Fruit fly (Drosophila melanogaster) whole organism, wandering third instar larva: ENCODE measurements around the gene Or71a.

Experiments used
- Abd-B ChIP-seq: fragments of >200 bp; optimal IDR thresholded peaks from 2 replicates; lab custom pipeline; 2017; ENCODE audit warnings: missing biosample characterization, missing genetic modification characterization
- CG32264 ChIP-seq: fragments of 200-800 bp; sonication (Bioruptor generic); optimal IDR thresholded peaks from 2 replicates; lab custom pipeline; 2016; ENCODE audit warnings: missing biosample characterization, missing genetic modification characterization
- CG9705 ChIP-seq: fragments of 200-800 bp; sonication (Bioruptor generic); optimal IDR thresholded peaks from 2 replicates; lab custom pipeline; 2018; ENCODE audit warnings: missing biosample characterization, mild to moderate bottlenecking, missing genetic modification characterization
- CrebA ChIP-seq: fragments of 200-800 bp; sonication (Bioruptor generic); optimal IDR thresholded peaks from 2 replicates; lab custom pipeline; 2016; ENCODE audit warnings: missing biosample characterization, mild to moderate bottlenecking, missing genetic modification characterization, borderline replicate concordance
- Dfd ChIP-seq: fragments of >200 bp; optimal IDR thresholded peaks from 2 replicates; lab custom pipeline; 2017; ENCODE audit warnings: missing biosample characterization, missing genetic modification characterization
- Dif ChIP-seq: fragments of 200-275, 200-300 bp; sonication (Bioruptor generic); optimal IDR thresholded peaks from 2 replicates; lab custom pipeline; 2018; ENCODE audit warnings: missing biosample characterization, missing genetic modification characterization; ENCODE audit not compliant: partially characterized antibody
- GATAd ChIP-seq: sonication (Bioruptor generic); optimal IDR thresholded peaks from 2 replicates; lab custom pipeline; 2016; ENCODE audit warnings: missing biosample characterization, missing genetic modification characterization
- Hnf4 ChIP-seq: fragments of 200-800 bp; sonication (Bioruptor generic); optimal IDR thresholded peaks from 2 replicates; lab custom pipeline; 2016; ENCODE audit warnings: missing biosample characterization, mild to moderate bottlenecking, missing genetic modification characterization
- Hr83 ChIP-seq: fragments of 200-300 bp; sonication (Bioruptor generic); optimal IDR thresholded peaks from 2 replicates; lab custom pipeline; 2016; ENCODE audit warnings: missing biosample characterization, mild to moderate bottlenecking, missing genetic modification characterization, moderate library complexity; ENCODE audit not compliant: poor library complexity, severe bottlenecking
- Jra ChIP-seq: sonication (Bioruptor generic); optimal IDR thresholded peaks from 2 replicates; lab custom pipeline; 2016; ENCODE audit warnings: missing biosample characterization, missing genetic modification characterization
- Mio ChIP-seq: sonication (Bioruptor generic); optimal IDR thresholded peaks from 2 replicates; lab custom pipeline; 2016; ENCODE audit warnings: missing biosample characterization, missing genetic modification characterization
- Myc ChIP-seq: fragments of >200 bp; optimal IDR thresholded peaks from 2 replicates; lab custom pipeline; 2017
- N ChIP-seq: fragments of >200 bp; optimal IDR thresholded peaks from 2 replicates; lab custom pipeline; 2018; ENCODE audit warnings: missing biosample characterization, missing external identifiers, missing genetic modification characterization
- OdsH ChIP-seq: fragments of 200-800 bp; sonication (Bioruptor generic); optimal IDR thresholded peaks from 2 replicates; lab custom pipeline; 2016; ENCODE audit warnings: missing biosample characterization, mild to moderate bottlenecking, missing genetic modification characterization
- Rel ChIP-seq, 2 experiments: fragments of 200-800 bp; sonication (Bioruptor generic) in 1 of 2; optimal IDR thresholded peaks; 2 replicates in 1 of 2; 3 replicates in 1 of 2; lab custom pipeline; 2016 to 2019; ENCODE audit warnings: mild to moderate bottlenecking in 2 of 2, missing biosample characterization in 2 of 2, missing genetic modification characterization in 2 of 2, moderate library complexity in 1 of 2
- Sp1 ChIP-seq: fragments of 200-800 bp; sonication (Bioruptor generic); optimal IDR thresholded peaks from 3 replicates; lab custom pipeline; 2019; ENCODE audit warnings: missing biosample characterization, mild to moderate bottlenecking, missing genetic modification characterization, moderate library complexity
- Vsx2 ChIP-seq: fragments of 200-300, 225-300 bp; sonication (Bioruptor generic); optimal IDR thresholded peaks from 2 replicates; lab custom pipeline; 2018; ENCODE audit warnings: missing biosample characterization, missing genetic modification characterization; ENCODE audit not compliant: partially characterized antibody
- brk ChIP-seq: fragments of 200-800 bp; sonication (Bioruptor generic); optimal IDR thresholded peaks from 2 replicates; lab custom pipeline; 2016; ENCODE audit warnings: missing biosample characterization, mild to moderate bottlenecking, missing genetic modification characterization
- dl ChIP-seq, 2 experiments: fragments of 175-275, 200-275 bp in 1 of 2; fragments of 200-275 bp in 1 of 2; sonication (Bioruptor generic); optimal IDR thresholded peaks; lab custom pipeline; 2018; ENCODE audit warnings: mild to moderate bottlenecking in 2 of 2, missing biosample characterization in 2 of 2, missing genetic modification characterization in 2 of 2, moderate library complexity in 2 of 2; ENCODE audit not compliant: partially characterized antibody in 2 of 2, insufficient read depth in 1 of 2
- dmrt93B ChIP-seq: fragments of 200-800 bp; sonication (Bioruptor generic); optimal IDR thresholded peaks from 2 replicates; lab custom pipeline; 2018; ENCODE audit warnings: missing biosample characterization, mild to moderate bottlenecking, missing genetic modification characterization
- dsf ChIP-seq: sonication (Bioruptor generic); optimal IDR thresholded peaks from 2 replicates; lab custom pipeline; 2016; ENCODE audit warnings: missing biosample characterization, missing genetic modification characterization, borderline replicate concordance
- ey ChIP-seq: fragments of 200-800 bp; sonication (Bioruptor generic); optimal IDR thresholded peaks from 2 replicates; lab custom pipeline; 2016; ENCODE audit warnings: missing biosample characterization, missing genetic modification characterization
- foxo ChIP-seq, 2 experiments: fragments of 200-800 bp; sonication (Bioruptor generic); optimal IDR thresholded peaks; 2 replicates in 1 of 2; 3 replicates in 1 of 2; lab custom pipeline; 2016 to 2017; ENCODE audit warnings: missing biosample characterization in 2 of 2, missing genetic modification characterization in 2 of 2
- fru ChIP-seq: fragments of 200-800 bp; sonication (Bioruptor generic); optimal IDR thresholded peaks from 3 replicates; lab custom pipeline; 2016; ENCODE audit warnings: missing biosample characterization, mild to moderate bottlenecking, missing genetic modification characterization
- jim ChIP-seq: fragments of 175-275, 200-325 bp; sonication (Bioruptor generic); optimal IDR thresholded peaks from 2 replicates; lab custom pipeline; 2016; ENCODE audit warnings: missing biosample characterization, mild to moderate bottlenecking, missing genetic modification characterization
- lola ChIP-seq: fragments of >200 bp; optimal IDR thresholded peaks from 2 replicates; lab custom pipeline; 2017; ENCODE audit warnings: missing biosample characterization, missing genetic modification characterization
- pan ChIP-seq: fragments of >200 bp; optimal IDR thresholded peaks from 2 replicates; lab custom pipeline; 2017
- psq ChIP-seq: fragments of 200-800 bp; sonication (Bioruptor generic); optimal IDR thresholded peaks from 3 replicates; lab custom pipeline; 2017; ENCODE audit warnings: missing biosample characterization, mild to moderate bottlenecking, missing genetic modification characterization, moderate library complexity
- rgr ChIP-seq: fragments of 200-800 bp; sonication (Bioruptor generic); optimal IDR thresholded peaks from 3 replicates; lab custom pipeline; 2016; ENCODE audit warnings: missing biosample characterization, mild to moderate bottlenecking, missing genetic modification characterization
- sage ChIP-seq: fragments of 200-800 bp; sonication (Bioruptor generic); optimal IDR thresholded peaks from 2 replicates; lab custom pipeline; 2016; ENCODE audit warnings: missing biosample characterization, mild to moderate bottlenecking, missing genetic modification characterization
- sv ChIP-seq: fragments of 200-800 bp; sonication (Bioruptor generic); optimal IDR thresholded peaks from 3 replicates; lab custom pipeline; 2016; ENCODE audit warnings: missing biosample characterization, missing genetic modification characterization
- usp ChIP-seq: fragments of >200 bp; optimal IDR thresholded peaks from 2 replicates; lab custom pipeline; 2017; ENCODE audit warnings: missing biosample characterization, missing genetic modification characterization
- woc ChIP-seq: sonication (Bioruptor generic); optimal IDR thresholded peaks from 2 replicates; lab custom pipeline; 2016; ENCODE audit warnings: missing biosample characterization, mild to moderate bottlenecking, missing genetic modification characterization

Gene Or71a

DNA sequence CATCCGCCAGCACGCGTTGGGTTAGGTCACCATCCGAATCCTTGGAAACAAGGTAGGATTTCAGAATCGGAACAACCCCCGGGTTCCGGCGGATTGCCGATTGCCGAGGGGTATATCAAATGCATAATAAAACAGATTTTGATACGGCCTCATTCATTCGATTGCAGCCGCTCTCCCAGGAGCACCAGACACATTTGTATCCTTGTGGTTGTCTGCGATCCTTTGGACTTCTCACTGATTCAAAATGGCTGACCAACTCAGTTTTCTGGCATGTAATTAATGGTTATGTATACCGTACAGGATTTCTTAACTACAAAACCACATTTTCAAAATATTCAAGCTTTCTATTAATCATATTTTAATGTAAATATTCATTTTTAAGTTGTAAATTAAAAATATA, 30.6 kb downstream of the Or71a start:
- no peak for TF ChIP-seq OdsH
- no peak for TF ChIP-seq N (GFP tag; lab: Kevin White, UChicago)
- TF ChIP-seq CrebA (GFP tag; lab: Kevin White, UChicago) = no peak
- TF ChIP-seq CG9705 (GFP tag; lab: Kevin White, UChicago) = no peak
- TF ChIP-seq Hr83 (GFP tag; lab: Kevin White, UChicago) = no peak
- no peak for TF ChIP-seq CG32264 (GFP tag; lab: Kevin White, UChicago)
- no peak for TF ChIP-seq Abd-B (GFP tag; lab: Kevin White, UChicago)
- no peak for TF ChIP-seq pan (lab: Kevin White, UChicago)
- no peak for TF ChIP-seq Rel (GFP tag; optimal IDR thresholded peaks at IDR 0.05; lab: Kevin White, UChicago)
- TF ChIP-seq Rel (tag; optimal IDR thresholded peaks at IDR 0.05; lab: Kevin White, UChicago) = no peak
- no peak for TF ChIP-seq rgr (GFP tag; lab: Kevin White, UChicago)
- no peak for TF ChIP-seq GATAd
- TF ChIP-seq brk (GFP tag; lab: Kevin White, UChicago) = no peak
- TF ChIP-seq foxo (GFP tag; optimal IDR thresholded peaks at IDR 0.05; lab: Kevin White, UChicago) = no peak
- no peak for TF ChIP-seq sage (GFP tag; lab: Kevin White, UChicago)

- TF ChIP-seq pan (lab: Kevin White, UChicago) (no peak), Mio (GFP tag; lab: Kevin White, UChicago) (no peak), lola (GFP tag; lab: Kevin White, UChicago) (no peak), Abd-B (GFP tag; lab: Kevin White, UChicago) (no peak), Hr83 (GFP tag; lab: Kevin White, UChicago) (no peak), OdsH (no peak), Jra (GFP tag; lab: Kevin White, UChicago) (no peak), rgr (GFP tag; lab: Kevin White, UChicago) (no peak), CrebA (GFP tag; lab: Kevin White, UChicago) (no peak), dsf (no peak), psq (GFP tag; lab: Kevin White, UChicago) (no peak), Dif (no peak), CG9705 (GFP tag; lab: Kevin White, UChicago) (no peak), Sp1 (GFP tag; lab: Kevin White, UChicago) (no peak), Dfd (GFP tag; lab: Kevin White, UChicago) (no peak), foxo (GFP tag; optimal IDR thresholded peaks at IDR 0.05; lab: Kevin White, UChicago) (no peak)
Measured at dm6 chr3L:15045114-15045513, 33.1 kb downstream of the Or71a start.

- TF ChIP-seq CG32264 (GFP tag; lab: Kevin White, UChicago) (no peak), fru (no peak), Myc (lab: Kevin White, UChicago) (no peak), CrebA (GFP tag; lab: Kevin White, UChicago) (no peak), woc (GFP tag; lab: Kevin White, UChicago) (no peak), usp (no peak), lola (GFP tag; lab: Kevin White, UChicago) (no peak), sv (GFP tag; lab: Kevin White, UChicago) (no peak)
- TF ChIP-seq, all 38 proteins: peak for 0
Measured at dm6 chr3L:15043874-15044336, 34.3 kb downstream of the Or71a start, which contains the start of gene ind. TSS of gene ind (minus strand) at chr3L:15043924.

DNA sequence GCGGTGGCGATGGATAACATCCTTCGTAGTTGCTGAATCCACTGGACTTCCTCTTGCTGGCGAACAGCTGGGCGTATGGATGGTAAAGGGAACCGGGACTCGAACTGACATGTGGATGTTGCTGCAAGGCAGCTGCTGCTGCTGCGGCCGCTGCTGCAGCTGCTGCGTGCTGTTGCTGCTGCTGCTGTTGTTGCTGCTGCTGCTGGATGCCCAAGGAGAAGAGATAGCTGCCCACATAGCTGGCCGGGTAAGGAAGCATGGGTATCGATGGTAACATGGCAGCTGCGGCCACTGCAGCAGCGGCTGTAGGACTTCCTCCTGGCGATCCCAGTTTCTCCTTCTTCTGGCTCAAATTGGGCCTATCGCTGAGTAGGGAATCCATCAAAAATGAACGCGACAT, 34.8 kb downstream of the Or71a start:
- TF ChIP-seq brk (GFP tag; lab: Kevin White, UChicago) (no peak), fru (no peak), Dfd (GFP tag; lab: Kevin White, UChicago) (peak; percentile 75), lola (GFP tag; lab: Kevin White, UChicago) (no peak), Hnf4 (no peak), CG32264 (GFP tag; lab: Kevin White, UChicago) (no peak)

DNA sequence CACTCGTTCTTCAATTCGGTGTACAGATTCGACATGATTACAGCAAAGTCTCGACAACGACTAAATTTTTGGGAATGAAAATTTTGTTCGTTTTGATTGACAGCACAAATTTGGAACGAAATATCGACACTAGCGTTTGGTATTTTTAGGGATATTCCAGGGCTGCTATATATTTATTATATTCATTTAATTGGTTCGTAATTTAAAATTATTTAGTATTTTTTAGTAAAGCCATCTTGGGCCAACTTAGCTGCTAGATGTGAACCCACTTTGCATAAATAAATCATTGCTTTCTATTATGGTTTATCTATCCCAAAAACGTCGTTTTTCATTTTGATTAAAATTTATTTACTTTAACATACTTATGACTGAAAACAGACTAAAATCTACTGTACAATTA, 35.8 kb downstream of the Or71a start, which contains the start of gene Rpn12R:
Rpn12R (minus strand) TSS at position 101 of the 400 bp plus-strand sequence.
- TF ChIP-seq Myc (lab: Kevin White, UChicago) (no peak), foxo (GFP tag; optimal IDR thresholded peaks at IDR 0.05; lab: Kevin White, UChicago) (no peak)

DNA sequence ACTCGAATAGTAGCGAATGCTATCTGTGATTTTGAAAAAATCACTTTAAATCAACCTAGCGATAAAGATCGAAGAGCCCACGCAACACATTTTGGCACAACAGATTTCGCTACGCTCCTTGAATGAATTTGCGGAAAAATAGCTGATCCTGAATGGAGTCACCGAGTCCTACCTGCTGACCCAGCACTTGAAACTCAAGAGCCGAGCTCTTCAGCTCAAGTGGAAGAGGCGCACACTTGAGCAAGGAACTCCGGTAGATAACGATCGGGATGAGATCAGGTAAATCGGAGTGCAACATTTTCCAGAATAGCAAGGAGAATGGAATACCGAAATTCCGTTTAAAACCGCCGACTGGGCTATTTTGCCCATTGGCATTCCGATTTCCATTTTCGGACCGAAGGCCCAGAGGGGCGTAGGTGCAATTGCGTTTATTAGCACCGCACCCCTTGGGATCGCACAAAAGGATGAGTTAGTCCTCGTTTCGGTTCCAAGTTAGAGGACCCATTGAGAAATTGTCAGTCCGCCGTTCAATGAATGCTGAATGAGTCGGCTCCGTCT, 37.8 kb downstream of the Or71a start:
- TF ChIP-seq ey (GFP tag; lab: Kevin White, UChicago) (no peak), psq (GFP tag; lab: Kevin White, UChicago) (no peak), Mio (GFP tag; lab: Kevin White, UChicago) (no peak), Myc (lab: Kevin White, UChicago) (no peak), woc (GFP tag; lab: Kevin White, UChicago) (no peak), Vsx2 (no peak), CG9705 (GFP tag; lab: Kevin White, UChicago) (no peak), lola (GFP tag; lab: Kevin White, UChicago) (no peak), usp (no peak), GATAd (no peak), sage (GFP tag; lab: Kevin White, UChicago) (no peak), dl (GFP tag; optimal IDR thresholded peaks at IDR 0.05; lab: Kevin White, UChicago; ENCODE audit: insufficient read depth in 1 of 2, partially characterized antibody in 2 of 2) (no peak), Abd-B (GFP tag; lab: Kevin White, UChicago) (no peak), Dif (no peak), pan (lab: Kevin White, UChicago) (no peak), jim (GFP tag; lab: Kevin White, UChicago) (no peak), brk (GFP tag; lab: Kevin White, UChicago) (no peak), dmrt93B (GFP tag; lab: Kevin White, UChicago) (no peak)
